Worm (Caenorhabditis elegans): ENCODE measurements around the gene W03B1.3.

ce11 chrIV:4344828-4345227 is 8.8 kb upstream of the W03B1.3 start:
- TF ChIP-seq lin-13 (tag; optimal IDR thresholded peaks at IDR 0.05) (no peak), nhr-12 (tag; optimal IDR thresholded peaks at IDR 0.05) (no peak), tbx-8 (GFP tag; optimal IDR thresholded peaks at IDR 0.05) (no peak), lsy-2 (tag; optimal IDR thresholded peaks at IDR 0.05) (no peak), pha-4 (tag; optimal IDR thresholded peaks at IDR 0.05) (no peak), unc-39 (tag; optimal IDR thresholded peaks at IDR 0.05) (no peak), snpc-4 (tag; optimal IDR thresholded peaks at IDR 0.05) (no peak), ztf-11 (tag; optimal IDR thresholded peaks at IDR 0.05) (no peak), elt-3 (tag; optimal IDR thresholded peaks at IDR 0.05) (no peak), drap-1 (GFP tag; optimal IDR thresholded peaks at IDR 0.05) (no peak)

Data from whole organism, mixed stage, embryonic.